Worm (Caenorhabditis elegans) whole organism, late embryonic: ENCODE measurements around the gene mon-2.

ENCODE experiments used
- F13H6.1 ChIP-seq: sonication (generic microtip); optimal IDR thresholded peaks from 2 replicates; lab custom pipeline; 2016; ENCODE audit warnings: missing genetic modification characterization, missing compliant biosample characterization
- hlh-8 ChIP-seq: sonication (generic microtip); optimal IDR thresholded peaks from 2 replicates; lab custom pipeline; 2016; ENCODE audit warnings: missing genotype, missing genetic modification characterization, missing compliant biosample characterization

ce11 chrIV:12150877-12151276 is 54.3 kb downstream of the mon-2 start, which contains the start of gene B0001.2:
- TF ChIP-seq F13H6.1 (no peak), hlh-8 (tag; lab: Kevin White, UChicago) (no peak)
